Fruit fly (Drosophila melanogaster): ENCODE measurements around the gene CG10657.

The CG10657 gene

DNA sequence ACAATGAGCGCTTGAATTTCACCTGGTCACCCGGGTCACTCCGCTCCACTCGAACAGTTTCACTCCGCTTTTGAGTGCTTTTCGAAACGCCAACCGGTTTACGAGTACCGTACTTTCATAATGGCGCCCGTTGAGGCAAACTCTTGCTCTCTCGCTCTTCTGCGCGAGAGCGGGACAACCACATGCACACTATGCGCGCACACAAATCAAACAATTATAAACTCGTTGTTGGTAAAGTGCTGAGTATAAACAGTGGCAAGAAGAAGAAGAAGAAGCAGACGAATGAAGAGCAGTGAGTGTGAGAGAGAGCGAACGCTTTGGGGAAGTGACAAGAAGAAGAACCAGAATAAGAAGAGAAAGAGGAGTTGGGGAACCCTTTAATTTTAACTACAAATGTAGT is 29.0 kb downstream of the CG10657 start, which contains the start of gene eyg (continued):
- TF ChIP-seq Dbx (GFP tag; IDR thresholded peaks at IDR 0.05) = peak; percentile 63; the same call in 2 of the 3 replicates
- peak; percentile 81 for TF ChIP-seq HmgZ (tag; optimal IDR thresholded peaks at IDR 0.05)
- no peak for TF ChIP-seq CG34376 (GFP tag; optimal IDR thresholded peaks at IDR 0.05)
- peak; percentile 69 for TF ChIP-seq B-H2 (GFP tag; optimal IDR thresholded peaks at IDR 0.05)
- peak; percentile 40 for TF ChIP-seq zf30C (GFP tag; optimal IDR thresholded peaks at IDR 0.05)
- peak; percentile 100 for TF ChIP-seq CG10321 (GFP tag; IDR thresholded peaks at IDR 0.05)
- peak; percentile 34 for TF ChIP-seq mam (GFP tag; optimal IDR thresholded peaks at IDR 0.05)
- TF ChIP-seq CG10462 (GFP tag; optimal IDR thresholded peaks at IDR 0.05) = no peak
- TF ChIP-seq Awh (GFP tag; IDR thresholded peaks at IDR 0.05) = 0 out of 2 replicates have a peak, but pooled peaks have one; percentile 28
- TF ChIP-seq HLH4C (GFP tag; IDR thresholded peaks at IDR 0.05; ENCODE audit: partially characterized antibody) = peak; percentile 36; the same call in 1 of the 3 replicates
- peak; percentile 57 for TF ChIP-seq ab (GFP tag; optimal IDR thresholded peaks at IDR 0.05)
- TF ChIP-seq CG1602 (GFP tag; optimal IDR thresholded peaks at IDR 0.05) = no peak
- TF ChIP-seq CG8765 (GFP tag; IDR thresholded peaks at IDR 0.05) = 0 out of 2 replicates have a peak, but pooled peaks have one; percentile 9
- TF ChIP-seq gro (GFP tag; optimal IDR thresholded peaks at IDR 0.05) = peak; percentile 54
- peak; percentile 4 for TF ChIP-seq chn (GFP tag; optimal IDR thresholded peaks at IDR 0.05)
- no peak for TF ChIP-seq H15 (GFP tag; IDR thresholded peaks at IDR 0.05)
- peak; percentile 82 for TF ChIP-seq Bgb (GFP tag; IDR thresholded peaks at IDR 0.05; ENCODE audit: partially characterized antibody)
- TF ChIP-seq CG15601 (tag; optimal IDR thresholded peaks at IDR 0.05) = no peak
- TF ChIP-seq tx (GFP tag; optimal IDR thresholded peaks at IDR 0.05) = peak; percentile 18
- peak; percentile 64 for TF ChIP-seq Vsx1 (GFP tag; optimal IDR thresholded peaks at IDR 0.05)
- TF ChIP-seq knrl (GFP tag; IDR thresholded peaks at IDR 0.05; ENCODE audit: partially characterized antibody) = peak; percentile 49; the same call in 1 of the 3 replicates
- TF ChIP-seq CG11093 (GFP tag; IDR thresholded peaks at IDR 0.05) = no peak
- peak; percentile 32 for TF ChIP-seq CG8388 (GFP tag; optimal IDR thresholded peaks at IDR 0.05)
- TF ChIP-seq CG7786 (GFP tag; optimal IDR thresholded peaks at IDR 0.05) = peak; percentile 5
- no peak for TF ChIP-seq CG6854 (GFP tag; optimal IDR thresholded peaks at IDR 0.05)
- no peak for TF ChIP-seq Oli (tag; optimal IDR thresholded peaks at IDR 0.05)
- TF ChIP-seq CG42726 (GFP tag; IDR thresholded peaks at IDR 0.05; ENCODE audit: partially characterized antibody) = peak; percentile 58; the same call in 1 of the 2 replicates
- peak; percentile 9 for TF ChIP-seq twi (tag; optimal IDR thresholded peaks at IDR 0.05)
- TF ChIP-seq CG1024 (GFP tag; IDR thresholded peaks at IDR 0.05) = 0 out of 2 replicates have a peak, but pooled peaks have one; percentile 12
- TF ChIP-seq Atf6 (GFP tag; IDR thresholded peaks at IDR 0.05) = no peak; the same call in 1 of the 2 replicates
- 0 out of 3 replicates have a peak, but pooled peaks have one; percentile 34 for TF ChIP-seq dysf (GFP tag; IDR thresholded peaks at IDR 0.05)
- TF ChIP-seq CG7271 (tag; optimal IDR thresholded peaks at IDR 0.05) = no peak
- TF ChIP-seq Hmx (GFP tag; optimal IDR thresholded peaks at IDR 0.05) = no peak
- TF ChIP-seq CG14667 (GFP tag; IDR thresholded peaks at IDR 0.05) = no peak
- TF ChIP-seq Trl (optimal IDR thresholded peaks at IDR 0.05) = peak; percentile 22 to 49
- TF ChIP-seq Trl (GFP tag; optimal IDR thresholded peaks at IDR 0.05) = peak; percentile 48
- no peak for TF ChIP-seq CG2678 (tag; optimal IDR thresholded peaks at IDR 0.05)
- TF ChIP-seq gsb-n (tag; optimal IDR thresholded peaks at IDR 0.05) = peak; percentile 55
- no peak for TF ChIP-seq ro (GFP tag; IDR thresholded peaks at IDR 0.05)
- TF ChIP-seq CG1832 (GFP tag; optimal IDR thresholded peaks at IDR 0.05) = peak; percentile 99
- no peak; the same call in 1 of the 2 replicates for TF ChIP-seq lmd (GFP tag; IDR thresholded peaks at IDR 0.05)
- no peak for TF ChIP-seq hth (optimal IDR thresholded peaks at IDR 0.05)
- TF ChIP-seq CG13624 (GFP tag; optimal IDR thresholded peaks at IDR 0.05) = peak; percentile 4
- peak; percentile 14 for TF ChIP-seq dm (GFP tag; optimal IDR thresholded peaks at IDR 0.05)
- peak; percentile 27 for TF ChIP-seq trh (GFP tag; optimal IDR thresholded peaks at IDR 0.05)
- no peak for TF ChIP-seq CG31224 (GFP tag; IDR thresholded peaks at IDR 0.05)
- peak; percentile 36 for TF ChIP-seq CG10543 (GFP tag; optimal IDR thresholded peaks at IDR 0.05)
- no peak for TF ChIP-seq CG4282 (GFP tag; optimal IDR thresholded peaks at IDR 0.05)
- TF ChIP-seq mld (GFP tag; IDR thresholded peaks at IDR 0.05; ENCODE audit: partially characterized antibody) = no peak
- peak; percentile 12 for TF ChIP-seq CG3407 (GFP tag; optimal IDR thresholded peaks at IDR 0.05)
- no peak for TF ChIP-seq CG13296 (GFP tag; optimal IDR thresholded peaks at IDR 0.05)

Data from whole organism, embryonic.